Worm (Caenorhabditis elegans) whole organism, L1 larva: ENCODE data around the gene ZC132.3.

Experiments used
- C04F5.9 ChIP-seq: sonication (generic microtip); optimal IDR thresholded peaks from 2 replicates; lab custom pipeline; 2016; ENCODE audit warnings: missing genetic modification characterization, missing compliant biosample characterization
- C34B4.2 ChIP-seq: sonication (generic microtip); optimal IDR thresholded peaks from 2 replicates; lab custom pipeline; 2017; ENCODE audit warnings: mild to moderate bottlenecking, missing genetic modification characterization, missing compliant biosample characterization
- Y116A8C.19 ChIP-seq: sonication (generic microtip); optimal IDR thresholded peaks from 2 replicates; lab custom pipeline; 2016; ENCODE audit warnings: missing compliant biosample characterization, missing genetic modification characterization, borderline replicate concordance
- ama-1 ChIP-seq: fragments of 150-350 bp; optimal IDR thresholded peaks from 2 replicates; lab custom pipeline; 2014
- blmp-1 ChIP-seq: fragments of 150-350 bp; optimal IDR thresholded peaks from 2 replicates; lab custom pipeline; 2014; ENCODE audit warnings: missing biosample characterization, missing genetic modification characterization
- ceh-63 ChIP-seq: fragments of 200-800 bp; sonication (Bioruptor generic); optimal IDR thresholded peaks from 2 replicates; lab custom pipeline; 2018; ENCODE audit warnings: mild to moderate bottlenecking, missing genetic modification characterization, missing compliant biosample characterization
- ceh-82 ChIP-seq, 3 experiments: fragments of 150-350 bp in 1 of 3; sonication (generic microtip) in 2 of 3; optimal IDR thresholded peaks; 2 replicates each; lab custom pipeline; 2014 to 2017; ENCODE audit warnings: missing biosample characterization in 3 of 3, missing genetic modification characterization in 3 of 3
- ceh-88 ChIP-seq: fragments of 200-800 bp; sonication (Bioruptor generic); IDR thresholded peaks from 2 replicates; pipeline ENCODE4 v1.3.6; 2022; ENCODE audit warnings: missing genetic modification characterization, missing compliant biosample characterization
- ces-1 ChIP-seq: fragments of 150-350 bp; optimal IDR thresholded peaks from 2 replicates; lab custom pipeline; 2014; ENCODE audit warnings: missing biosample characterization, missing genetic modification reagents, missing genetic modification characterization
- dpl-1 ChIP-seq, 3 experiments: fragments of 150-350 bp in 2 of 3; sonication (generic microtip) in 1 of 3; optimal IDR thresholded peaks; 2 replicates each; lab custom pipeline; 2014 to 2017; ENCODE audit warnings: missing biosample characterization in 3 of 3, missing genetic modification characterization in 3 of 3, missing genetic modification reagents in 3 of 3
- dsc-1 ChIP-seq: sonication (generic microtip); optimal IDR thresholded peaks from 2 replicates; lab custom pipeline; 2016; ENCODE audit warnings: mild to moderate bottlenecking, missing genetic modification characterization, missing compliant biosample characterization
- efl-1 ChIP-seq, 4 experiments: fragments of 150-350 bp; optimal IDR thresholded peaks in 3 of 4; peaks in 1 of 4; 1 replicate in 1 of 4; 2 replicates in 3 of 4; lab custom pipeline; 2014; ENCODE audit warnings: missing biosample characterization in 2 of 4, missing genetic modification characterization in 2 of 4, missing genetic modification reagents in 2 of 4
- efl-3 ChIP-seq: fragments of 200-800 bp; sonication (Bioruptor generic); optimal IDR thresholded peaks from 2 replicates; lab custom pipeline; 2018; ENCODE audit warnings: mild to moderate bottlenecking, missing genetic modification characterization, missing compliant biosample characterization
- elt-2 ChIP-seq: sonication (generic microtip); optimal IDR thresholded peaks from 2 replicates; lab custom pipeline; 2016; ENCODE audit warnings: missing genetic modification characterization, mild to moderate bottlenecking, inconsistent platforms, missing compliant biosample characterization, missing genetic modification reagents
- elt-3 ChIP-seq, 6 experiments: fragments of 150-350 bp in 1 of 6; sonication (generic microtip); optimal IDR thresholded peaks; 2 replicates each; lab custom pipeline; 2017 to 2018; ENCODE audit warnings: missing biosample characterization in 6 of 6, missing genetic modification characterization in 6 of 6, inconsistent platforms in 1 of 6
- fos-1 ChIP-seq: fragments of 150-350 bp; optimal IDR thresholded peaks from 2 replicates; lab custom pipeline; 2014; ENCODE audit warnings: missing biosample characterization, missing genetic modification characterization
- grh-1 ChIP-seq: fragments of 200-800 bp; sonication (Bioruptor generic); IDR thresholded peaks from 2 replicates; pipeline ENCODE4 v1.3.6; 2022; ENCODE audit warnings: missing genetic modification reagents, missing genetic modification characterization, missing compliant biosample characterization
- hlh-17 ChIP-seq: fragments of 200-800 bp; sonication (Bioruptor generic); optimal IDR thresholded peaks from 2 replicates; lab custom pipeline; 2018; ENCODE audit warnings: missing genetic modification characterization, mild to moderate bottlenecking, missing compliant biosample characterization, moderate library complexity, borderline replicate concordance
- hpl-2 ChIP-seq: fragments of 150-350 bp; optimal IDR thresholded peaks from 2 replicates; lab custom pipeline; 2014; ENCODE audit warnings: missing biosample characterization, missing genetic modification reagents, missing genetic modification characterization
- irx-1 ChIP-seq: sonication (generic microtip); optimal IDR thresholded peaks from 2 replicates; lab custom pipeline; 2016; ENCODE audit warnings: missing genetic modification characterization, missing compliant biosample characterization
- jun-1 ChIP-seq: fragments of 150-350 bp; optimal IDR thresholded peaks from 2 replicates; lab custom pipeline; 2014; ENCODE audit warnings: missing biosample characterization, missing genetic modification reagents, missing genetic modification characterization
- lin-13 ChIP-seq: fragments of 150-350 bp; optimal IDR thresholded peaks from 2 replicates; lab custom pipeline; 2014; ENCODE audit warnings: missing biosample characterization, missing genetic modification reagents, missing genetic modification characterization
- lin-15B ChIP-seq: fragments of 150-350 bp; sonication (generic microtip); optimal IDR thresholded peaks from 3 replicates; lab custom pipeline; 2014; ENCODE audit warnings: missing biosample characterization, missing genetic modification characterization
- lin-35 ChIP-seq, 2 experiments: fragments of 150-350 bp; optimal IDR thresholded peaks; 2 replicates each; lab custom pipeline; 2014; ENCODE audit warnings: missing biosample characterization in 2 of 2, missing genetic modification characterization in 2 of 2, missing genetic modification reagents in 2 of 2
- lir-3 ChIP-seq: sonication (generic microtip); optimal IDR thresholded peaks from 2 replicates; lab custom pipeline; 2016; ENCODE audit warnings: mild to moderate bottlenecking, missing genetic modification characterization, moderate library complexity, missing compliant biosample characterization; ENCODE audit not compliant: poor library complexity
- lsy-2 ChIP-seq, 2 experiments: fragments of 150-350 bp; optimal IDR thresholded peaks; 2 replicates each; lab custom pipeline; 2014; ENCODE audit warnings: missing biosample characterization in 2 of 2, missing genetic modification characterization in 2 of 2
- mef-2 ChIP-seq: fragments of 150-350 bp; optimal IDR thresholded peaks from 2 replicates; lab custom pipeline; 2014; ENCODE audit warnings: missing biosample characterization, missing genetic modification characterization
- nhr-19 ChIP-seq: fragments of 200-800 bp; sonication (Bioruptor generic); conservative IDR thresholded peaks from 2 replicates; pipeline ENCODE4 v1.3.6; 2022; ENCODE audit warnings: missing genetic modification characterization, missing compliant biosample characterization
- nhr-20 ChIP-seq: sonication (generic microtip); optimal IDR thresholded peaks from 2 replicates; lab custom pipeline; 2016; ENCODE audit warnings: mild to moderate bottlenecking, missing genetic modification characterization, missing compliant biosample characterization
- nhr-47 ChIP-seq: sonication (generic microtip); optimal IDR thresholded peaks from 2 replicates; lab custom pipeline; 2016; ENCODE audit warnings: mild to moderate bottlenecking, missing genetic modification characterization, moderate library complexity, missing compliant biosample characterization
- nhr-71 ChIP-seq: sonication (generic microtip); optimal IDR thresholded peaks from 2 replicates; lab custom pipeline; 2016; ENCODE audit warnings: mild to moderate bottlenecking, missing genetic modification characterization, moderate library complexity, missing compliant biosample characterization
- nhr-77 ChIP-seq: fragments of 150-350 bp; optimal IDR thresholded peaks from 2 replicates; lab custom pipeline; 2014; ENCODE audit warnings: missing biosample characterization, missing genetic modification characterization
- nhr-85 ChIP-seq: sonication (generic microtip); peaks from one replicate; lab custom pipeline; 2016; ENCODE audit warnings: missing genetic modification characterization, inconsistent platforms, missing compliant biosample characterization
- nhr-90 ChIP-seq: sonication (generic microtip); optimal IDR thresholded peaks from 2 replicates; lab custom pipeline; 2016; ENCODE audit warnings: mild to moderate bottlenecking, missing genetic modification characterization, missing compliant biosample characterization; ENCODE audit not compliant: poor library complexity
- pag-3 ChIP-seq: sonication (generic microtip); optimal IDR thresholded peaks from 2 replicates; lab custom pipeline; 2017; ENCODE audit warnings: missing genetic modification characterization, mild to moderate bottlenecking, missing compliant biosample characterization, antibody characterized with exemption, borderline replicate concordance; ENCODE audit not compliant: insufficient read depth
- skn-1 ChIP-seq: fragments of 150-350 bp; optimal IDR thresholded peaks from 2 replicates; lab custom pipeline; 2014; ENCODE audit warnings: missing biosample characterization, missing genetic modification characterization
- snpc-4 ChIP-seq: fragments of 150-350 bp; optimal IDR thresholded peaks from 2 replicates; lab custom pipeline; 2014; ENCODE audit warnings: missing biosample characterization, missing genetic modification characterization
- sptf-1 ChIP-seq: fragments of 150-350 bp; optimal IDR thresholded peaks from 2 replicates; lab custom pipeline; 2014; ENCODE audit warnings: missing biosample characterization, missing genetic modification characterization
- sup-37 ChIP-seq: fragments of 200-800 bp; sonication (Bioruptor generic); optimal IDR thresholded peaks from 2 replicates; lab custom pipeline; 2018; ENCODE audit warnings: mild to moderate bottlenecking, missing genetic modification characterization, missing compliant biosample characterization
- swsn-7 ChIP-seq: sonication (generic microtip); optimal IDR thresholded peaks from 2 replicates; lab custom pipeline; 2016; ENCODE audit warnings: missing genetic modification characterization, missing compliant biosample characterization
- tbx-2 ChIP-seq: sonication (generic microtip); optimal IDR thresholded peaks from 2 replicates; lab custom pipeline; 2016; ENCODE audit warnings: missing genetic modification characterization, missing compliant biosample characterization
- unc-130 ChIP-seq: fragments of 150-350 bp; optimal IDR thresholded peaks from 2 replicates; lab custom pipeline; 2017; ENCODE audit warnings: missing biosample characterization, missing genetic modification characterization, inconsistent platforms
- unc-30 ChIP-seq: sonication (generic microtip); optimal IDR thresholded peaks from 2 replicates; lab custom pipeline; 2017; ENCODE audit warnings: missing biosample characterization, missing genetic modification characterization
- unc-62 ChIP-seq: fragments of 150-350 bp; optimal IDR thresholded peaks from 2 replicates; lab custom pipeline; 2014; ENCODE audit warnings: missing biosample characterization, missing genetic modification reagents, missing genetic modification characterization
- unc-86 ChIP-seq: sonication (generic microtip); optimal IDR thresholded peaks from 2 replicates; lab custom pipeline; 2016; ENCODE audit warnings: missing genetic modification characterization, missing compliant biosample characterization
- vab-15 ChIP-seq: sonication (generic microtip); optimal IDR thresholded peaks from 2 replicates; lab custom pipeline; 2017; ENCODE audit warnings: missing genotype, mild to moderate bottlenecking, missing genetic modification characterization, missing compliant biosample characterization
- zag-1 ChIP-seq: fragments of 150-350 bp; optimal IDR thresholded peaks from 2 replicates; lab custom pipeline; 2014; ENCODE audit warnings: missing biosample characterization, missing genetic modification characterization
- zip-4 ChIP-seq: fragments of 200-800 bp; sonication (Bioruptor generic); optimal IDR thresholded peaks from 2 replicates; lab custom pipeline; 2018; ENCODE audit warnings: mild to moderate bottlenecking, missing genetic modification characterization, moderate library complexity, missing compliant biosample characterization
- ztf-4 ChIP-seq: fragments of 150-350 bp; optimal IDR thresholded peaks from 2 replicates; lab custom pipeline; 2014; ENCODE audit warnings: missing biosample characterization, missing genetic modification characterization

The ZC132.3 gene

ce11 chrV:4299741-4300140 is at the start of gene ZC132.3:
TSS of gene ZC132.3 (minus strand) at chrV:4299841.
- TF ChIP-seq lin-13 (GFP tag; lab: Kevin White, UChicago) (no peak), hlh-17 (GFP tag; lab: Kevin White, UChicago) (no peak), fos-1 (tag; lab: Kevin White, UChicago) (no peak), swsn-7 (tag; lab: Kevin White, UChicago) (no peak), lir-3 (tag; lab: Kevin White, UChicago) (no peak), zag-1 (tag; lab: Kevin White, UChicago) (no peak), pag-3 (tag; lab: Kevin White, UChicago) (no peak), nhr-20 (no peak)

ce11 chrV:4346799-4347198 is 47.2 kb upstream of the ZC132.3 start, which contains the start of gene mcm-7:
TSS of gene mcm-7 (plus strand) at chrV:4347166.
- TF ChIP-seq snpc-4 (tag; lab: Kevin White, UChicago) (peak; percentile 17), unc-130 (tag; lab: Kevin White, UChicago) (peak; percentile 43), vab-15 (tag; lab: Kevin White, UChicago) (no peak), lin-35 (GFP tag; optimal IDR thresholded peaks at IDR 0.05; lab: Kevin White, UChicago) (peak; percentile 94 to 98), C34B4.2 (no peak), Y116A8C.19 (tag; lab: Kevin White, UChicago) (no peak), irx-1 (tag; lab: Kevin White, UChicago) (peak; percentile 12), hlh-17 (GFP tag; lab: Kevin White, UChicago) (no peak), lir-3 (tag; lab: Kevin White, UChicago) (no peak), ztf-4 (no peak), ces-1 (GFP tag; lab: Kevin White, UChicago) (no peak), sup-37 (GFP tag; lab: Kevin White, UChicago) (no peak), nhr-19 (GFP tag; lab: Robert Waterston, UW) (peak; percentile 39), elt-3 (tag; optimal IDR thresholded peaks at IDR 0.05; lab: Kevin White, UChicago) (peak in 2 of 6 experiments; percentile 11 to 58), sptf-1 (tag; lab: Kevin White, UChicago) (no peak), unc-62 (GFP tag; lab: Kevin White, UChicago) (no peak), tbx-2 (tag; lab: Kevin White, UChicago) (peak; percentile 56), efl-3 (no peak), zag-1 (tag; lab: Kevin White, UChicago) (no peak), nhr-90 (tag; lab: Kevin White, UChicago) (peak; percentile 19), ceh-82 (tag; optimal IDR thresholded peaks at IDR 0.05; lab: Kevin White, UChicago) (peak in 2 of 3 experiments; percentile 15 to 75), jun-1 (tag; lab: Kevin White, UChicago) (peak; percentile 18), ceh-88 (no peak), elt-2 (no peak), efl-1 (optimal IDR thresholded peaks at IDR 0.05; lab: Kevin White, UChicago) (peak; percentile 95 to 96), efl-1 (GFP tag; optimal IDR thresholded peaks at IDR 0.05 in 1 of 2; lab: Kevin White, UChicago) (peak; percentile 96 to 100), grh-1 (GFP tag; lab: Robert Waterston, UW) (peak; percentile 14; the same call in 1 of the 2 replicates), blmp-1 (tag; lab: Kevin White, UChicago) (no peak), C04F5.9 (no peak), skn-1 (tag; lab: Kevin White, UChicago) (peak; percentile 52), hpl-2 (no peak), nhr-71 (tag; lab: Kevin White, UChicago) (peak; percentile 68), ceh-63 (GFP tag; lab: Kevin White, UChicago) (no peak), mef-2 (no peak), lin-15B (tag; lab: Kevin White, UChicago) (peak; percentile 33), lsy-2 (tag; optimal IDR thresholded peaks at IDR 0.05; lab: Kevin White, UChicago) (peak; percentile 64 to 86), nhr-77 (tag; lab: Kevin White, UChicago) (peak; percentile 46), nhr-47 (peak; percentile 58), nhr-20 (peak; percentile 52), unc-86 (peak; percentile 37), dsc-1 (tag; lab: Kevin White, UChicago) (peak; percentile 12), zip-4 (no peak), nhr-85 (tag; lab: Kevin White, UChicago) (peak; percentile 55), dpl-1 (GFP tag; optimal IDR thresholded peaks at IDR 0.05; lab: Kevin White, UChicago) (peak; percentile 91 to 96 (median 95)), unc-30 (tag; lab: Kevin White, UChicago) (no peak), ama-1 (lab: Kevin White, UChicago) (no peak)
